Worm (Caenorhabditis elegans): ENCODE data around the gene hlh-26.

DNA sequence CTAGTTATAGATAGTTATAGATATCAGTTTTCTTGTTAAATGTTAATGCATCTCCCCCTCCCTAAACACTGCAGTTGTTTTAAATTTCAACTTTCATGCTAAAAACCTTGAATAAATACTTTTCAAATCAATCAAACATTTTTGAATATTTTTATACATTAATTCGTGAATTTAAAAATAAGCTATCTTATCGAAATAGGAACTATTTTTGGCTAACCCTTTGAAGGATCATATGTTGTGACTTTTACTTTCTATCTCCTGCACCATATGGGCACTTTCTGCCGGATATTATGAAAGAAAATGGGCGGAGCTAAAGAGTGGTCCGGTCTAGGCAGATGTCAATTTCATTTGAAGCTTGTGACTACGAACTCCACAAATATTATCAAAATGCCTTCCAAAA, 10.9 kb downstream of the hlh-26 start, which contains the start of gene ZK177.11:
- TF ChIP-seq mdl-1 (tag; optimal IDR thresholded peaks at IDR 0.05) (no peak), C34F6.9 (tag; optimal IDR thresholded peaks at IDR 0.05) (no peak), lin-39 (tag; optimal IDR thresholded peaks at IDR 0.05) (no peak), fos-1 (tag; optimal IDR thresholded peaks at IDR 0.05) (no peak), nhr-10 (tag; optimal IDR thresholded peaks at IDR 0.05) (no peak), elt-1 (tag; optimal IDR thresholded peaks at IDR 0.05) (no peak), snpc-4 (tag; optimal IDR thresholded peaks at IDR 0.05) (no peak)

Measured in whole organism, L2 larva.